Worm (Caenorhabditis elegans): ENCODE results near the gene fut-6.

The fut-6 gene

DNA sequence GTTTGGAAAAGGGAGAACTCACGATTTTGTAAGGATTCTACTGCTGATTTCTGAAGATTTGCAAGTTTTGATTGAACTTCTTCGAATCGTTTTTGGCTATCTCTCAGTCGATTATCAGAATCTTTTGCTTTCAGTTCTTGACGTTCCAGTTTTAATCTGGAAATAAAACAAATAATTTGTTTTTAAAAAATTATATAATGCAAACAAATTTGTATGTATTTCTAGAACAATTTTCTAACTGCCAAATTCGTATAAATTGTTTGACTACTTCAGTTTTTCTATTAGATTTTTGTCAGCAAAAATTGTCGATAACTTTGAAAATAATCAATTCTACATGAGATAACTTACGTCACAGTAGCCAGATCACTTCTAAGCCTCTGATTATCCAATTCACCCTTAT is 24.3 kb downstream of the fut-6 start:
- no peak for TF ChIP-seq ztf-29 (GFP tag; IDR thresholded peaks at IDR 0.05)
- TF ChIP-seq tab-1 (GFP tag; IDR thresholded peaks at IDR 0.05) = no peak
- TF ChIP-seq ztf-23 (GFP tag; IDR thresholded peaks at IDR 0.05) = no peak
- TF ChIP-seq med-1 (GFP tag; optimal IDR thresholded peaks at IDR 0.05; ENCODE audit: insufficient read depth) = no peak
- TF ChIP-seq flt-1 (GFP tag; IDR thresholded peaks at IDR 0.05) = no peak
- TF ChIP-seq cog-1 (tag; optimal IDR thresholded peaks at IDR 0.05) = no peak
- no peak for TF ChIP-seq klf-2 (GFP tag; conservative IDR thresholded peaks at IDR 0.05)
- no peak for TF ChIP-seq T22C8.4 (GFP tag; IDR thresholded peaks at IDR 0.05)
- TF ChIP-seq ref-1 (GFP tag; conservative IDR thresholded peaks at IDR 0.05) = no peak

DNA sequence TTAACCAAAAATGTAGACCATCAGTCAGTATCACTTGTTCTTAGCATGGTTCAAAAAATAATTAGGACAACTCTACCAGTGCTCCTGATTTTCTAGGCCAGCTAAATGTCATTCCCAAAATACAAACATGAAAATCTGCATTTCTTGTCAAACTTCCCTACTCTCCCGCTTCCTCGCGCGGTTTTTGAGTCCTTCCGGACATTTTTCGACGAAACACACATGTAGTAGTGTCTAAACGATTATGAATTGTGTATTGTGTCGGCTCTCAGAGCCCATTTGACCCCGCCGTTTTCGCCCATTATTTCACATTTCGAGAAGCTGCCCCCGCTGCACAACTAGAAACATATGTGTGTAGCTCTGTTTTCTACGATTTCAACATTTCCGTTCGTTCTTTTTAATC is 29.1 kb downstream of the fut-6 start, which contains the start of gene F35D11.1:
F35D11.1 (plus strand) TSS at position 301 of the 400 bp plus-strand sequence.
- TF ChIP-seq ztf-29 (GFP tag; IDR thresholded peaks at IDR 0.05) (no peak), med-1 (GFP tag; optimal IDR thresholded peaks at IDR 0.05; ENCODE audit: insufficient read depth) (no peak), T22C8.4 (GFP tag; IDR thresholded peaks at IDR 0.05) (no peak), ref-1 (GFP tag; conservative IDR thresholded peaks at IDR 0.05) (no peak), ztf-23 (GFP tag; IDR thresholded peaks at IDR 0.05) (no peak), cog-1 (tag; optimal IDR thresholded peaks at IDR 0.05) (no peak), klf-2 (GFP tag; conservative IDR thresholded peaks at IDR 0.05) (no peak), flt-1 (GFP tag; IDR thresholded peaks at IDR 0.05) (no peak), tab-1 (GFP tag; IDR thresholded peaks at IDR 0.05) (no peak)

- no peak for TF ChIP-seq cog-1 (tag; optimal IDR thresholded peaks at IDR 0.05)
- no peak for TF ChIP-seq ref-1 (GFP tag; conservative IDR thresholded peaks at IDR 0.05)
- TF ChIP-seq T22C8.4 (GFP tag; IDR thresholded peaks at IDR 0.05) = no peak
- no peak for TF ChIP-seq ztf-29 (GFP tag; IDR thresholded peaks at IDR 0.05)
- no peak for TF ChIP-seq klf-2 (GFP tag; conservative IDR thresholded peaks at IDR 0.05)
- no peak for TF ChIP-seq med-1 (GFP tag; optimal IDR thresholded peaks at IDR 0.05; ENCODE audit: insufficient read depth)
- no peak for TF ChIP-seq ztf-23 (GFP tag; IDR thresholded peaks at IDR 0.05)
- no peak for TF ChIP-seq flt-1 (GFP tag; IDR thresholded peaks at IDR 0.05)
- no peak for TF ChIP-seq tab-1 (GFP tag; IDR thresholded peaks at IDR 0.05)
Observed at ce11 chrII:4621650-4622049, 34.1 kb downstream of the fut-6 start, which contains the start of gene clec-139. clec-139 (minus strand) TSS chrII:4621750.

DNA sequence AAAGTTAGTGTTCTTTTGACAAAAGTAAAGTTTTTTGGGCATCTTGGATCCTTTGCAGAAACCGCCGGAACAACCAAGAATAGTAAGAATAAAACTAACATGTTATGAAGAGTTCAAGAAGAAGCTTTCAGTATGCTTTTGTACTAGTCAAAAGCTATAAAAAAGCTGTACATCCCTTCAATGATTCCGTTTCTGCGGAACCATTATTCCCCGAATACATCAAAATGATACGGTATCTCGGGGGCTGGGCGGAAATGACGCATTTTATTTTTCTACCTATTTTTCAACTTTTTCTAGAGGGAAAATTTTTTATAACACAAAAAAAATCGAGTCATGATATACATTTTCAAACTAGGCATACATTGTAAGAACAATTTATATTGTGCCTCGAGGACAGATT is 36.0 kb downstream of the fut-6 start, which contains the start of gene clec-138:
clec-138 (minus strand) TSS at position 101 of the 400 bp plus-strand sequence.
- no peak for TF ChIP-seq klf-2 (GFP tag; conservative IDR thresholded peaks at IDR 0.05)
- TF ChIP-seq ztf-29 (GFP tag; IDR thresholded peaks at IDR 0.05) = no peak
- no peak for TF ChIP-seq T22C8.4 (GFP tag; IDR thresholded peaks at IDR 0.05)
- no peak for TF ChIP-seq ref-1 (GFP tag; conservative IDR thresholded peaks at IDR 0.05)
- TF ChIP-seq cog-1 (tag; optimal IDR thresholded peaks at IDR 0.05) = no peak
- TF ChIP-seq flt-1 (GFP tag; IDR thresholded peaks at IDR 0.05) = no peak
- no peak for TF ChIP-seq tab-1 (GFP tag; IDR thresholded peaks at IDR 0.05)

DNA sequence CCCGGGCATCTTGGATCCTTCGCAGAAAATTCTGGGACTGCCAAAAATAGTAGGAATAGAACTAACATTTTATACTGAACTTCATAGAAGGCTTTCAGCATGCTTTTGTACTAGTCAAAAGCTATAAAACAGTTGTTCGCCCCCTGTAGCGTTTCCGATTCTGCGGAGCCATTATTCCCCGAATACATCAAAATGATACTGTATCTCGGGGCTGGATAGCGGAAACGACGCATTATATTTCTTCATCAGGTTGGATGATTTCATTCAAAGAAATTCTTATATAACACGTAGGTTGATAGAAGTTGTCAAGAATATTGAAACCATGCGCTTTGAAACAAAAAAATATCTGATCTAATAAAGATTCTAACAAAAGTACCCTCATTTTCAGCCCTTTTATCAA is 37.7 kb downstream of the fut-6 start, which contains the start of gene clec-137:
clec-137 (minus strand) TSS at position 101 of the 400 bp plus-strand sequence.
- TF ChIP-seq tab-1 (GFP tag; IDR thresholded peaks at IDR 0.05) = no peak
- no peak for TF ChIP-seq ref-1 (GFP tag; conservative IDR thresholded peaks at IDR 0.05)
- TF ChIP-seq T22C8.4 (GFP tag; IDR thresholded peaks at IDR 0.05) = no peak

DNA sequence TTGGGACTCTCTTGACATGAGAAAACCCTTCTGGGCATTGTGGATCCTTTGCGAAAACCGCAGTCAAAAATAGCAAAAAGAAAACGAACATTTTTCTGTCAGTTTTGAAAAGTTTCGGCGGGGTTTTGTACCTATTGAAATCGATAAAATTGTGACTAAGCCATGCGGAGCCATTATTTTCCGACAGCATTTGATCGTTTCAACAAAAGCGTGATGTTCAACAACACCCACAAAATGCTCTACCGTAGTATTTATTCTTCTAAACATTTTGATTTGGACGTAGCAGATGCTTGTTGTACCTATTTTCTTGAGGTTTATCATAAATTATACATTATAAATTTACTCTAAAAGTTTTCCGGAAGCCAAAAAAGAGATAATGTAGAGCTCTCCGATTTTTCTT is 39.3 kb downstream of the fut-6 start, which contains the start of gene clec-136:
clec-136 (minus strand) TSS at position 101 of the 400 bp plus-strand sequence.
- TF ChIP-seq T22C8.4 (GFP tag; IDR thresholded peaks at IDR 0.05) (no peak), ztf-29 (GFP tag; IDR thresholded peaks at IDR 0.05) (no peak), ref-1 (GFP tag; conservative IDR thresholded peaks at IDR 0.05) (no peak), med-1 (GFP tag; optimal IDR thresholded peaks at IDR 0.05; ENCODE audit: insufficient read depth) (no peak), klf-2 (GFP tag; conservative IDR thresholded peaks at IDR 0.05) (no peak), flt-1 (GFP tag; IDR thresholded peaks at IDR 0.05) (no peak), cog-1 (tag; optimal IDR thresholded peaks at IDR 0.05) (no peak), tab-1 (GFP tag; IDR thresholded peaks at IDR 0.05) (no peak), ztf-23 (GFP tag; IDR thresholded peaks at IDR 0.05) (no peak)

DNA sequence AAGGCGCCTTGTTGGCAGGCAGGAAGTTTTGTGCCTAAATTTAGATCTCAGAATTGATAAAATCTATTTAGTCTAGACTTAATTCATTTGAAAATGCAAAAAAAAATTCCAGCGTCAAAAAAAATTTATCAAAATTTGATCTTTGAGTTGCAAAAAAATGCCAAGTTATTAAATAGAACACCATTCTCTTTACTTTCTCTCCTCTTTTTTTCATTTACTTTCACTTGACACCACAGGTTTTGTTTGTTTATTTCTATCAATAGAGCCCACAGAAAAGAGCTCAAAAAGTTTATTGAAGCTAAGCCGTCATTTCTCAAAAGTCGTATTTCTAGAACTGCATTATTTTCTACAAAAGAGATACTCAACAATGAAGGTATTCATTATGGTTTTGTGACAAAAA is 43.0 kb downstream of the fut-6 start, which contains the start of gene pqn-35:
pqn-35 (plus strand) TSS at position 301 of the 400 bp plus-strand sequence.
- no peak for TF ChIP-seq med-1 (GFP tag; optimal IDR thresholded peaks at IDR 0.05; ENCODE audit: insufficient read depth)
- TF ChIP-seq flt-1 (GFP tag; IDR thresholded peaks at IDR 0.05) = no peak
- no peak for TF ChIP-seq T22C8.4 (GFP tag; IDR thresholded peaks at IDR 0.05)

ce11 chrII:4608073-4608472 is 47.7 kb downstream of the fut-6 start, which contains the start of gene F35D11.3:
F35D11.3 (plus strand) TSS chrII:4608372.
- TF ChIP-seq med-1 (GFP tag; optimal IDR thresholded peaks at IDR 0.05; ENCODE audit: insufficient read depth) (no peak), ztf-23 (GFP tag; IDR thresholded peaks at IDR 0.05) (no peak), flt-1 (GFP tag; IDR thresholded peaks at IDR 0.05) (no peak), klf-2 (GFP tag; conservative IDR thresholded peaks at IDR 0.05) (no peak), ztf-29 (GFP tag; IDR thresholded peaks at IDR 0.05) (no peak), T22C8.4 (GFP tag; IDR thresholded peaks at IDR 0.05) (no peak), cog-1 (tag; optimal IDR thresholded peaks at IDR 0.05) (no peak), tab-1 (GFP tag; IDR thresholded peaks at IDR 0.05) (no peak), ref-1 (GFP tag; conservative IDR thresholded peaks at IDR 0.05) (no peak)

ce11 chrII:4606687-4607297 is 48.9 kb downstream of the fut-6 start:
- TF ChIP-seq flt-1 (GFP tag; IDR thresholded peaks at IDR 0.05) (no peak), med-1 (GFP tag; optimal IDR thresholded peaks at IDR 0.05; ENCODE audit: insufficient read depth) (no peak), cog-1 (tag; optimal IDR thresholded peaks at IDR 0.05) (no peak), T22C8.4 (GFP tag; IDR thresholded peaks at IDR 0.05) (no peak), ref-1 (GFP tag; conservative IDR thresholded peaks at IDR 0.05) (no peak), ztf-23 (GFP tag; IDR thresholded peaks at IDR 0.05) (no peak), tab-1 (GFP tag; IDR thresholded peaks at IDR 0.05) (no peak), ztf-29 (GFP tag; IDR thresholded peaks at IDR 0.05) (no peak), klf-2 (GFP tag; conservative IDR thresholded peaks at IDR 0.05) (no peak)

- no peak for TF ChIP-seq tab-1 (GFP tag; IDR thresholded peaks at IDR 0.05)
- no peak for TF ChIP-seq ztf-29 (GFP tag; IDR thresholded peaks at IDR 0.05)
- TF ChIP-seq flt-1 (GFP tag; IDR thresholded peaks at IDR 0.05) = no peak
- TF ChIP-seq ztf-23 (GFP tag; IDR thresholded peaks at IDR 0.05) = no peak
Observed at ce11 chrII:4604680-4605079, 51.1 kb downstream of the fut-6 start.
